Worm (Caenorhabditis elegans): ENCODE results near the gene tsp-14.

tsp-14 gene

DNA sequence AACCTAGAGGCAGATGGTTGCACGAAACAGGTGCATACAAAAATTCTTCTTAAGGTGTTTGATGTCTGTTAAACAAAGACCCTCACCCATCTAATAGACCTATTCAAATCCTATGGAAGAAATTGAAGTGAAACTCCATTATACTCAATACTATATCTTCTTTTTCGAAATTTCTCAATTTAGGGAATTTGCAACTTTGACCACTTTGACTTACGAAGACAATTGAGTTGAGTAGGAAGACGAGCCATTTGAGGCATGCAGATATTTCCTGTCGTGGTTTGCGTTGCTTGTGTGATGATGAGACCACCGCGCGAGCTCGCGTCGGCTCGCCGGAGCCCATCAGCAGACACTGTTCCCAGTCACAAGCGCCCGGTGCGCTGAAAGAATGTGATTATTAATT lies 6.1 kb downstream of the tsp-14 start:
- TF ChIP-seq hlh-11 (tag; optimal IDR thresholded peaks at IDR 0.05) = no peak
- TF ChIP-seq hlh-30 (tag; optimal IDR thresholded peaks at IDR 0.05; ENCODE audit: insufficient read depth) = no peak
- TF ChIP-seq R02D3.7 (tag; optimal IDR thresholded peaks at IDR 0.05) = no peak
- no peak for TF ChIP-seq ces-1 (GFP tag; optimal IDR thresholded peaks at IDR 0.05)
- no peak for TF ChIP-seq skn-1 (tag; optimal IDR thresholded peaks at IDR 0.05)
- no peak for TF ChIP-seq snpc-1.2 (GFP tag; IDR thresholded peaks at IDR 0.05)
- no peak for TF ChIP-seq nhr-28 (tag; optimal IDR thresholded peaks at IDR 0.05)
- no peak for TF ChIP-seq mdt-29 (GFP tag; IDR thresholded peaks at IDR 0.05)
- TF ChIP-seq dmd-8 (GFP tag; IDR thresholded peaks at IDR 0.05) = no peak

DNA sequence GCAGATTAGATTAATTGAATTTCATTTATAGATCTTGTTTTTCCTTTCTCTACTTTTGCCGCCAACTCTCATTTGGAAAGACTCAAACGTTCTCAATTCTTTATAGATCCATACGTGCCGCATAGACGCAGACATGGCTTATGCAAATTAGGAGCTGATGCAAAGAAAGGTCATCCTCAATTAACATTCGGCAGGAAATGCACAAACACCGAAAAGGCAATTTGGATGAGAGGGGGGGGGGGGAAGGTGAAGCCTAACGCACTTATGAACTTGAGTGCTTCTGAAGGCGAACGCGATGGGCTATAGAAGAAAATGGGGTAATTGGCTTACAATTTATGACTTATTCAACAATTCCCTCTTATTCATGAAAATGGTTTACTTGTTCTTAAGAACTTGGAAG lies 7.1 kb downstream of the tsp-14 start:
- no peak for TF ChIP-seq R02D3.7 (tag; optimal IDR thresholded peaks at IDR 0.05)
- no peak for TF ChIP-seq madf-9 (GFP tag; conservative IDR thresholded peaks at IDR 0.05)
- TF ChIP-seq php-3 (GFP tag; IDR thresholded peaks at IDR 0.05) = no peak
- TF ChIP-seq F49E8.2 (tag; optimal IDR thresholded peaks at IDR 0.05; ENCODE audit: borderline replicate concordance) = no peak
- TF ChIP-seq nhr-77 (tag; optimal IDR thresholded peaks at IDR 0.05) = no peak
- no peak for TF ChIP-seq F37D6.2 (tag; optimal IDR thresholded peaks at IDR 0.05)
- TF ChIP-seq lin-15B (tag; optimal IDR thresholded peaks at IDR 0.05) = no peak
- no peak for TF ChIP-seq T20F7.1 (GFP tag; optimal IDR thresholded peaks at IDR 0.05)
- no peak for TF ChIP-seq tra-1 (GFP tag; IDR thresholded peaks at IDR 0.05)
- no peak for TF ChIP-seq nhr-41 (GFP tag; IDR thresholded peaks at IDR 0.05)
- TF ChIP-seq lsy-2 (tag; optimal IDR thresholded peaks at IDR 0.05) = no peak

DNA sequence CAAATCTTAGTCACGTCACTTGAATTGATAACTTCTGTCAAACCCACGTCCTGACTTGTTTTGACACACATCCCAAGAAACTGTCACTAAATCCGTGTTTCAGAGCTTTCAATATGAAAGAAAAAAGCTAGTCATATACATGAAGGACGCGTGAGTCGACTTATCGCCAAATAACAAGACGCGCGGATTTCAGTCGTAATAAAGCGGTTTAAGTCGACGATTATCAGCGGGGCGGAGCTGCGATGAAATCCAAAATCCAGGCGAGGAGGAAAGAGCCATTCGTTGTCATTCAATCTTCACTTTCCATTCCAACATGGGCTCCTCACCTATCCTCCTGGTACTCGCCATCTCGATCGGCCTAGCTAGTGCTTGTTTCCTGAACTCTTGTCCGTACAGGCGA lies 11.0 kb downstream of the tsp-14 start, which contains the start of gene ntc-1:
Gene ntc-1 (plus strand): TSS at position 301 of the 400 bp plus-strand sequence.
- TF ChIP-seq mdl-1 (tag; optimal IDR thresholded peaks at IDR 0.05) = no peak
- no peak for TF ChIP-seq dmd-8 (GFP tag; IDR thresholded peaks at IDR 0.05)
- TF ChIP-seq zip-11 (GFP tag; IDR thresholded peaks at IDR 0.05) = no peak
- no peak for TF ChIP-seq Y75B8A.6 (GFP tag; IDR thresholded peaks at IDR 0.05)
- no peak for TF ChIP-seq egl-43 (GFP tag; IDR thresholded peaks at IDR 0.05)
- TF ChIP-seq dpl-1 (GFP tag; optimal IDR thresholded peaks at IDR 0.05) = no peak
- TF ChIP-seq hif-1 (tag; optimal IDR thresholded peaks at IDR 0.05) = no peak
- no peak for TF ChIP-seq ZK337.2 (GFP tag; IDR thresholded peaks at IDR 0.05)
- no peak for TF ChIP-seq egl-27 (tag; optimal IDR thresholded peaks at IDR 0.05)
- TF ChIP-seq lin-1 (GFP tag; IDR thresholded peaks at IDR 0.05) = no peak
- no peak for TF ChIP-seq tag-97 (GFP tag; IDR thresholded peaks at IDR 0.05)
- TF ChIP-seq hlh-11 (tag; optimal IDR thresholded peaks at IDR 0.05) = no peak

DNA sequence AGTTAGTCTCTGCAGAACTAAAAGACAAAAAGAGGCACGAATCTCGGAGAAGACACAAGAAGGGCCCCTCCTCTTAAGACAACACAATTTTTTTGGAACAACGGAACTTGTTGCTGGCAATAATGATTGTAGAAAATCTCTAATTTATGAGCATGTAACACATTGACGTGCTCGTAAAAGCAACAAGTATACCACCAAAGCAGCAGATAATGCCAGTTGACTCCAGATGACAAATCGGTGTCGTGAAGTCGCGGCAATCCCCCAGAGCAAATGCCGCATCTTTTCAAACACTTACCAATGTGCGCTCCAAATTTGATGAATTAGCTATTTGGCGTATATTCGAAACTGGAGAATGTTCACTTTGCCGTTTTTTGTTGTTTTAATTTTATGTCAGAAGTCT lies 12.6 kb downstream of the tsp-14 start:
- TF ChIP-seq unc-62 (GFP tag; optimal IDR thresholded peaks at IDR 0.05 in 1 of 2) (peak in 1 of 2 experiments; percentile 99), unc-62 (tag; optimal IDR thresholded peaks at IDR 0.05) (no peak), hlh-11 (tag; optimal IDR thresholded peaks at IDR 0.05) (no peak), aly-2 (tag; optimal IDR thresholded peaks at IDR 0.05) (no peak)

DNA sequence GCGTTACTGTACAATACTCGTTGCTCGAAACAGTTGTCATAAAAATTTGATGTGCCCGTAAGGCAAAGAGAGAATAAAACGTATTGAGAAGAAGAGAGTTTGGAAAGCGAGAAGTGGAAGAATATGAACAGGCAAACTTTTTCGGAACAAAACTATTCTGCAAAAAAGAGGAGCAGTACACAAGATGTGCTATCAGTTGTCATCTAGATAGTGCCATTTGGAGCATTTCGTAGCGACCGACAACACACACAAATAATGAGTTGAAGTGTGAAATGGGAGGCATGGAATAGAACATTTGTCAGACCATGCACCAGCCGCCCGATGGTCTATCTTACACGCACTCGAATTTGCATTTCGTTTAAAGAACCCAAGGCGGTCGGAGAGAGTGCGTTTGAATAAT lies 14.7 kb downstream of the tsp-14 start:
- TF ChIP-seq Y105C5A.15 (GFP tag; IDR thresholded peaks at IDR 0.05) (no peak), skn-1 (tag; optimal IDR thresholded peaks at IDR 0.05) (no peak), R02D3.7 (tag; optimal IDR thresholded peaks at IDR 0.05) (no peak), nhr-6 (tag; optimal IDR thresholded peaks at IDR 0.05) (no peak), ZK546.5 (tag; optimal IDR thresholded peaks at IDR 0.05) (no peak), daf-19 (GFP tag; conservative IDR thresholded peaks at IDR 0.05) (no peak), tag-97 (GFP tag; IDR thresholded peaks at IDR 0.05) (no peak), hlh-11 (tag; optimal IDR thresholded peaks at IDR 0.05) (peak; percentile 7), pqm-1 (tag; optimal IDR thresholded peaks at IDR 0.05) (peak; percentile 48), php-3 (GFP tag; IDR thresholded peaks at IDR 0.05) (0 out of 2 replicates have a peak, but pooled peaks have one; percentile 64), mes-2 (tag; optimal IDR thresholded peaks at IDR 0.05; ENCODE audit: poor library complexity, severe bottlenecking) (no peak), fkh-10 (GFP tag; optimal IDR thresholded peaks at IDR 0.05) (no peak), nhr-48 (tag; optimal IDR thresholded peaks at IDR 0.05) (no peak), cey-2 (tag; optimal IDR thresholded peaks at IDR 0.05; ENCODE audit: borderline replicate concordance, insufficient read depth) (no peak), ztf-7 (tag; optimal IDR thresholded peaks at IDR 0.05) (no peak), lin-38 (GFP tag; IDR thresholded peaks at IDR 0.05) (no peak), dpl-1 (GFP tag; optimal IDR thresholded peaks at IDR 0.05) (no peak), mxl-2 (GFP tag; conservative IDR thresholded peaks at IDR 0.05) (no peak), gei-8 (GFP tag; optimal IDR thresholded peaks at IDR 0.05) (no peak)
